Fruit fly (Drosophila melanogaster) whole organism, embryonic: ENCODE results near the gene CG12012.

Source experiments
- CG8359 ChIP-seq: fragments of 200-800 bp; sonication (Bioruptor generic); optimal IDR thresholded peaks from 2 replicates; lab custom pipeline; 2017; ENCODE audit warnings: missing biosample characterization, mild to moderate bottlenecking, missing genetic modification characterization, borderline replicate concordance
- CG8924 ChIP-seq: fragments of 200-800 bp; optimal IDR thresholded peaks from 3 replicates; lab custom pipeline; 2019; ENCODE audit warnings: missing biosample characterization, mild to moderate bottlenecking, missing genetic modification characterization, moderate library complexity
- E2f1 ChIP-seq: fragments of 200-800 bp; sonication (Bioruptor generic); IDR thresholded peaks from 2 replicates; pipeline ENCODE4 v1.3.6; 2022; ENCODE audit warnings: missing biosample characterization, missing genetic modification characterization
- Fer1 ChIP-seq: fragments of 200-800 bp; sonication (Bioruptor generic); optimal IDR thresholded peaks from 2 replicates; lab custom pipeline; 2017; ENCODE audit warnings: missing biosample characterization, mild to moderate bottlenecking, missing genetic modification characterization
- NC2β ChIP-seq: fragments of 200-800 bp; sonication (Bioruptor generic); optimal IDR thresholded peaks from 2 replicates; lab custom pipeline; 2016; ENCODE audit warnings: missing biosample characterization, missing genetic modification characterization
- ac ChIP-seq: fragments of 200-800 bp; sonication (Bioruptor generic); optimal IDR thresholded peaks from 3 replicates; lab custom pipeline; 2017; ENCODE audit warnings: missing biosample characterization, mild to moderate bottlenecking, missing genetic modification characterization
- eyg ChIP-seq: fragments of 200-800 bp; sonication (Bioruptor generic); optimal IDR thresholded peaks from 3 replicates; lab custom pipeline; 2016; ENCODE audit warnings: missing biosample characterization, missing genetic modification characterization
- lbe ChIP-seq: fragments of 200-800 bp; sonication (Bioruptor generic); optimal IDR thresholded peaks from 2 replicates; lab custom pipeline; 2016; ENCODE audit warnings: missing biosample characterization, mild to moderate bottlenecking, missing genetic modification characterization
- otp ChIP-seq: fragments of 200-800 bp; sonication (Bioruptor generic); IDR thresholded peaks from 3 replicates; pipeline ENCODE4, ENCODE4 v1.3.6; 2022; ENCODE audit warnings: missing biosample characterization, missing genetic modification characterization
- pnt ChIP-seq: fragments of 200-800 bp; sonication (Bioruptor generic); optimal IDR thresholded peaks from 3 replicates; lab custom pipeline; 2016; ENCODE audit warnings: missing biosample characterization, missing genetic modification characterization
- sqz ChIP-seq: fragments of 200-800 bp; sonication (Bioruptor generic); optimal IDR thresholded peaks from 3 replicates; lab custom pipeline; 2018; ENCODE audit warnings: missing biosample characterization, mild to moderate bottlenecking, missing genetic modification characterization
- sug ChIP-seq: fragments of 200-800 bp; optimal IDR thresholded peaks from 2 replicates; lab custom pipeline; 2019; ENCODE audit warnings: missing biosample characterization, mild to moderate bottlenecking, missing genetic modification characterization, moderate library complexity

DNA sequence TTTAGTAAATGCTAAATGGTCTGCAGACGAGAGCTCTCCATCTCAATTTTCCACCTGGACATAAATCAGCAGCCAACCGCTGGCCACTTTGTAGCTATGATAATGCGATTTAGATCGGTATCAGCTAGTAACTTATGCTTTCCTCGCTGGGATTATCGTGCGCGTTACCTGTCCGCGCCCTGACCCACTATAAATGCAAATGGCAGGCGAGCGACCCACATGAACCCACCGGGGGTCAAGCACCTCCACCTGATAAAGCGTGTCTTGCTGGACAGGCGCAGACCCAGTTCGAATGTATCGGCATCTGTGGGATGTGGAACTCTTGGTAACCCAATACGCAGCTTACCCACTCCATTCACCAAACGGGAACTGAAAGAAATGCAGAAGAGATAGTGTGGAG is 23.3 kb upstream of the CG12012 start:
- TF ChIP-seq CG8924 (tag; lab: Kevin White, UChicago) (no peak), eyg (GFP tag; lab: Kevin White, UChicago) (no peak), CG8359 (GFP tag; lab: Kevin White, UChicago) (no peak), Fer1 (no peak), ac (GFP tag; lab: Kevin White, UChicago) (no peak), pnt (GFP tag; lab: Kevin White, UChicago) (no peak), sug (tag; lab: Kevin White, UChicago) (no peak), lbe (GFP tag; lab: Kevin White, UChicago) (no peak), sqz (no peak), E2f1 (GFP tag; lab: Robert Waterston, UW) (no peak), NC2β (no peak), otp (no peak)
